Fruit fly (Drosophila melanogaster): Measurements from ENCODE around the gene CG33702.
A peak's percentile ranks its signal among the peaks of the same experiment; 100 is the strongest.

Gene CG33702

dm6 chr3L:9467763-9468206 is 45.4 kb downstream of the CG33702 start:
- TF ChIP-seq Hr96 (GFP tag; optimal IDR thresholded peaks at IDR 0.05) = no peak

dm6 chr3L:9467267-9467666 is 45.9 kb downstream of the CG33702 start:
- TF ChIP-seq pad (GFP tag; optimal IDR thresholded peaks at IDR 0.05) (no peak), kay (GFP tag; ENCODE audit: borderline replicate concordance) (peak; percentile 78)

dm6 chr3L:9466595-9466994 is 46.6 kb downstream of the CG33702 start:
- TF ChIP-seq Hr96 (GFP tag; optimal IDR thresholded peaks at IDR 0.05) (no peak), CG7101 (tag; optimal IDR thresholded peaks at IDR 0.05) (peak; percentile 9), Clk (GFP tag; optimal IDR thresholded peaks at IDR 0.05) (peak; percentile 32), CG7045 (GFP tag; optimal IDR thresholded peaks at IDR 0.05) (peak; percentile 47), Crg-1 (GFP tag; optimal IDR thresholded peaks at IDR 0.05) (no peak), CG12768 (GFP tag; optimal IDR thresholded peaks at IDR 0.05) (peak; percentile 24), Mnt (GFP tag; optimal IDR thresholded peaks at IDR 0.05) (no peak), cic (GFP tag; optimal IDR thresholded peaks at IDR 0.05) (no peak), cnc (optimal IDR thresholded peaks at IDR 0.05) (no peak), toe (GFP tag; optimal IDR thresholded peaks at IDR 0.05) (peak; percentile 42), CG33017 (tag; optimal IDR thresholded peaks at IDR 0.05) (peak; percentile 32), bab1 (GFP tag; optimal IDR thresholded peaks at IDR 0.05) (no peak), kay (GFP tag; ENCODE audit: borderline replicate concordance) (no peak), CG5204 (GFP tag; optimal IDR thresholded peaks at IDR 0.05) (peak; percentile 57), CG11617 (GFP tag; optimal IDR thresholded peaks at IDR 0.05) (peak; percentile 34)

- TF ChIP-seq cnc (optimal IDR thresholded peaks at IDR 0.05) (no peak), cic (GFP tag; optimal IDR thresholded peaks at IDR 0.05) (peak; percentile 12), CG7101 (tag; optimal IDR thresholded peaks at IDR 0.05) (no peak), CG12768 (GFP tag; optimal IDR thresholded peaks at IDR 0.05) (peak; percentile 40), kay (GFP tag; ENCODE audit: borderline replicate concordance) (no peak), Clk (GFP tag; optimal IDR thresholded peaks at IDR 0.05) (no peak), pad (GFP tag; optimal IDR thresholded peaks at IDR 0.05) (peak; percentile 8)
Observed at dm6 chr3L:9465652-9466244, 47.5 kb downstream of the CG33702 start.
